Fruit fly (Drosophila melanogaster) whole organism, embryonic: ENCODE measurements around the gene HP1e.
A peak's percentile ranks its signal among the peaks of the same experiment; 100 is the strongest.

Experiments
- Awh ChIP-seq: fragments of 200-800 bp; sonication (Bioruptor generic); IDR thresholded peaks from 2 replicates; pipeline ENCODE4, ENCODE4 v1.3.6; 2022; ENCODE audit warnings: missing biosample characterization, missing genetic modification characterization
- CG10565 ChIP-seq: fragments of 200-800 bp; sonication (Bioruptor generic); optimal IDR thresholded peaks from 3 replicates; lab custom pipeline; 2016; ENCODE audit warnings: missing biosample characterization, mild to moderate bottlenecking, missing genetic modification characterization
- CG11093 ChIP-seq: fragments of 200-800 bp; sonication (Bioruptor generic); IDR thresholded peaks from 3 replicates; pipeline ENCODE4 v1.3.6; 2022; ENCODE audit warnings: missing biosample characterization, missing genetic modification characterization
- CG11247 ChIP-seq: fragments of 200-800 bp; sonication (Bioruptor generic); IDR thresholded peaks from 2 replicates; pipeline ENCODE4 v1.3.6; 2022; ENCODE audit warnings: missing biosample characterization, missing genetic modification characterization
- CG11456 ChIP-seq: fragments of 200-800 bp; sonication (Bioruptor generic); IDR thresholded peaks from 3 replicates; pipeline ENCODE4 v1.3.6; 2022; ENCODE audit warnings: missing biosample characterization, missing genetic modification characterization
- CG12155 ChIP-seq: fragments of 200-800 bp; sonication (Bioruptor generic); optimal IDR thresholded peaks from 3 replicates; lab custom pipeline; 2016; ENCODE audit warnings: missing biosample characterization, missing genetic modification characterization
- CG14667 ChIP-seq: fragments of 200-800 bp; sonication (Bioruptor generic); IDR thresholded peaks from 2 replicates; pipeline ENCODE4 v1.3.6; 2022; ENCODE audit warnings: missing biosample characterization, missing genetic modification characterization
- CG14860 ChIP-seq: fragments of 200-800 bp; sonication (Bioruptor generic); IDR thresholded peaks from 3 replicates; pipeline ENCODE4 v1.3.6; 2022; ENCODE audit warnings: missing biosample characterization, missing genetic modification characterization; ENCODE audit not compliant: partially characterized antibody
- CG1602 ChIP-seq: fragments of 200-800 bp; sonication (Bioruptor generic); optimal IDR thresholded peaks from 3 replicates; lab custom pipeline; 2016; ENCODE audit warnings: missing biosample characterization, missing genetic modification characterization
- CG16813 ChIP-seq: fragments of 200-800 bp; sonication (Bioruptor generic); IDR thresholded peaks from 3 replicates; pipeline ENCODE4 v1.3.6; 2022; ENCODE audit warnings: missing biosample characterization, missing genetic modification characterization; ENCODE audit not compliant: partially characterized antibody
- CG2875 ChIP-seq: fragments of 200-800 bp; sonication (Bioruptor generic); optimal IDR thresholded peaks from 2 replicates; lab custom pipeline; 2017; ENCODE audit warnings: missing biosample characterization, mild to moderate bottlenecking, missing genetic modification characterization, missing genetic modification reagents
- CG32772 ChIP-seq: fragments of 200-800 bp; sonication (Bioruptor generic); IDR thresholded peaks from 2 replicates; pipeline ENCODE4 v1.3.6; 2022; ENCODE audit warnings: missing biosample characterization, missing genetic modification characterization
- CG7928 ChIP-seq: fragments of 200-800 bp; sonication (Bioruptor generic); optimal IDR thresholded peaks from 2 replicates; lab custom pipeline; 2017; ENCODE audit warnings: missing biosample characterization, mild to moderate bottlenecking, missing genetic modification characterization
- CG8290 ChIP-seq, 3 experiments: fragments of 200-800 bp; sonication (Bioruptor generic); optimal IDR thresholded peaks; 2 replicates each; lab custom pipeline; 2016 to 2019; ENCODE audit warnings: missing biosample characterization in 3 of 3, missing genetic modification characterization in 3 of 3, mild to moderate bottlenecking in 2 of 3, moderate library complexity in 1 of 3
- CG9215 ChIP-seq: fragments of 200-800 bp; sonication (Bioruptor generic); IDR thresholded peaks from 2 replicates; pipeline ENCODE4 v1.3.6; 2022; ENCODE audit warnings: missing biosample characterization, missing genetic modification characterization
- CG9609 ChIP-seq: fragments of 200-800 bp; sonication (Bioruptor generic); optimal IDR thresholded peaks from 3 replicates; lab custom pipeline; 2016; ENCODE audit warnings: missing biosample characterization, missing genetic modification characterization
- CHES-1-like ChIP-seq: fragments of 200-800 bp; sonication (Bioruptor generic); optimal IDR thresholded peaks from 2 replicates; lab custom pipeline; 2016; ENCODE audit warnings: missing biosample characterization, missing genetic modification characterization
- Chrac-16 ChIP-seq: fragments of 200-800 bp; sonication (Bioruptor generic); optimal IDR thresholded peaks from 3 replicates; lab custom pipeline; 2016; ENCODE audit warnings: missing biosample characterization, missing genetic modification characterization
- CkIIα-i1 ChIP-seq: fragments of 200-800 bp; sonication (Bioruptor generic); IDR thresholded peaks from 2 replicates; pipeline ENCODE4 v1.3.6; 2022; ENCODE audit warnings: missing biosample characterization, missing genetic modification characterization
- Dip3 ChIP-seq: fragments of 200-800 bp; sonication (Bioruptor generic); optimal IDR thresholded peaks from 3 replicates; lab custom pipeline; 2016; ENCODE audit warnings: missing biosample characterization, missing genetic modification characterization
- E2f1 ChIP-seq: fragments of 200-800 bp; sonication (Bioruptor generic); IDR thresholded peaks from 2 replicates; pipeline ENCODE4 v1.3.6; 2022; ENCODE audit warnings: missing biosample characterization, missing genetic modification characterization
- E2f2 ChIP-seq: fragments of 200-800 bp; sonication (Bioruptor generic); IDR thresholded peaks from 2 replicates; pipeline ENCODE4 v1.3.6; 2022; ENCODE audit warnings: missing biosample characterization, missing genetic modification characterization
- Ets65A ChIP-seq: fragments of 200-800 bp; sonication (Bioruptor generic); peaks from one replicate; lab custom pipeline; 2016; ENCODE audit warnings: missing biosample characterization, missing genetic modification characterization
- HLH4C ChIP-seq: fragments of 200-800 bp; sonication (Bioruptor generic); IDR thresholded peaks from 3 replicates; pipeline ENCODE4 v1.3.6; 2022; ENCODE audit warnings: missing biosample characterization, missing genetic modification characterization; ENCODE audit not compliant: partially characterized antibody
- Hr51 ChIP-seq, 2 experiments: fragments of 200-800 bp; sonication (Bioruptor generic); optimal IDR thresholded peaks; 2 replicates in 1 of 2; 3 replicates in 1 of 2; lab custom pipeline; 2016 to 2018; ENCODE audit warnings: missing biosample characterization in 2 of 2, missing genetic modification characterization in 2 of 2, mild to moderate bottlenecking in 1 of 2, moderate library complexity in 1 of 2
- MBD-R2 ChIP-seq: fragments of 200-800 bp; sonication (Bioruptor generic); IDR thresholded peaks from 2 replicates; pipeline ENCODE4 v1.3.6; 2022; ENCODE audit warnings: missing biosample characterization, missing genetic modification characterization
- Med ChIP-seq: fragments of 200-800 bp; sonication (Bioruptor generic); peaks from one replicate; lab custom pipeline; 2016; ENCODE audit warnings: missing biosample characterization, missing genetic modification characterization, mild to moderate bottlenecking, inconsistent platforms, moderate library complexity
- Neu2 ChIP-seq: fragments of 200-800 bp; sonication (Bioruptor generic); optimal IDR thresholded peaks from 3 replicates; lab custom pipeline; 2016; ENCODE audit warnings: missing biosample characterization, missing genetic modification characterization, borderline replicate concordance
- Stat92E ChIP-seq, 3 experiments: fragments of >200 bp in 2 of 3; fragments of 200-800 bp in 1 of 3; sonication (Bioruptor generic) in 1 of 3; optimal IDR thresholded peaks; 2 replicates each; lab custom pipeline; 2017 to 2019; ENCODE audit warnings: missing biosample characterization in 3 of 3, missing genetic modification characterization in 3 of 3, mild to moderate bottlenecking in 1 of 3, moderate library complexity in 1 of 3
- Xrp1 ChIP-seq: fragments of 200-800 bp; sonication (Bioruptor generic); IDR thresholded peaks from 2 replicates; pipeline ENCODE4 v1.3.6; 2022; ENCODE audit warnings: missing biosample characterization, missing genetic modification characterization
- danr ChIP-seq: fragments of 200-800 bp; sonication (Bioruptor generic); IDR thresholded peaks from 2 replicates; pipeline ENCODE4 v1.3.6; 2022; ENCODE audit warnings: missing biosample characterization, missing genetic modification characterization
- dysf ChIP-seq: fragments of 200-800 bp; sonication (Bioruptor generic); IDR thresholded peaks from 3 replicates; pipeline ENCODE4 v1.3.6; 2022; ENCODE audit warnings: missing biosample characterization, missing genetic modification characterization
- emc ChIP-seq: fragments of 200-800 bp; sonication (Bioruptor generic); optimal IDR thresholded peaks from 2 replicates; lab custom pipeline; 2016; ENCODE audit warnings: missing biosample characterization, missing genetic modification characterization
- esg ChIP-seq: fragments of 200-800 bp; sonication (Bioruptor generic); conservative IDR thresholded peaks from 2 replicates; pipeline ENCODE4 v1.3.6; 2022; ENCODE audit warnings: missing biosample characterization, missing genetic modification characterization
- grau ChIP-seq: fragments of 200-800 bp; optimal IDR thresholded peaks from 3 replicates; lab custom pipeline; 2019; ENCODE audit warnings: missing biosample characterization, mild to moderate bottlenecking, missing genetic modification characterization, moderate library complexity
- jing ChIP-seq: fragments of 200-800 bp; sonication (Bioruptor generic); optimal IDR thresholded peaks from 2 replicates; lab custom pipeline; 2018; ENCODE audit warnings: missing biosample characterization, mild to moderate bottlenecking, missing genetic modification characterization
- klu ChIP-seq: fragments of 200-800 bp; sonication (Bioruptor generic); IDR thresholded peaks from 2 replicates; pipeline ENCODE4 v1.3.6; 2022; ENCODE audit warnings: missing biosample characterization, missing genetic modification characterization
- org-1 ChIP-seq: fragments of 200-800 bp; sonication (Bioruptor generic); optimal IDR thresholded peaks from 2 replicates; lab custom pipeline; 2017; ENCODE audit warnings: missing biosample characterization, missing genetic modification characterization
- peb ChIP-seq: fragments of 200-800 bp; sonication (Bioruptor generic); IDR thresholded peaks from 2 replicates; pipeline ENCODE4 v1.3.6; 2022; ENCODE audit warnings: missing biosample characterization, missing genetic modification characterization
- pfk ChIP-seq: fragments of 200-800 bp; sonication (Bioruptor generic); optimal IDR thresholded peaks from 2 replicates; lab custom pipeline; 2018; ENCODE audit warnings: missing biosample characterization, mild to moderate bottlenecking, missing genetic modification characterization, moderate library complexity
- sim ChIP-seq: fragments of 200-800 bp; sonication (Bioruptor generic); IDR thresholded peaks from 2 replicates; pipeline ENCODE4 v1.3.6; 2022; ENCODE audit warnings: missing biosample characterization, missing genetic modification characterization
- sisA ChIP-seq: fragments of 200-800 bp; sonication (Bioruptor generic); IDR thresholded peaks from 2 replicates; pipeline ENCODE4 v1.3.6; 2022; ENCODE audit warnings: missing biosample characterization, missing genetic modification characterization
- tap ChIP-seq: fragments of 200-800 bp; optimal IDR thresholded peaks from 3 replicates; lab custom pipeline; 2019; ENCODE audit warnings: missing biosample characterization, mild to moderate bottlenecking, missing genetic modification characterization, moderate library complexity
- wdn ChIP-seq: fragments of 200-800 bp; sonication (Bioruptor generic); IDR thresholded peaks from 2 replicates; pipeline ENCODE4 v1.3.6; 2022; ENCODE audit warnings: missing biosample characterization, missing genetic modification characterization
- zen2 ChIP-seq: fragments of 200-800 bp; sonication (Bioruptor generic); IDR thresholded peaks from 3 replicates; pipeline ENCODE4 v1.3.6; 2022; ENCODE audit warnings: missing biosample characterization, missing genetic modification characterization; ENCODE audit not compliant: partially characterized antibody
- zfh1 ChIP-seq: fragments of 200-800 bp; sonication (Bioruptor generic); IDR thresholded peaks from 3 replicates; pipeline ENCODE4 v1.3.6; 2022; ENCODE audit warnings: missing biosample characterization, missing genetic modification characterization

The HP1e gene

dm6 chr3R:9339176-9340075, 17.9 kb downstream of the HP1e start (continued):
- TF ChIP-seq Med (GFP tag; lab: Kevin White, UChicago): peak; percentile 83
- TF ChIP-seq CG14860 (GFP tag; lab: Robert Waterston, UW): no peak
- no peak for TF ChIP-seq dysf (GFP tag; lab: Robert Waterston, UW)
- peak; percentile 60 for TF ChIP-seq org-1 (GFP tag; lab: Kevin White, UChicago)
- TF ChIP-seq CG11093 (GFP tag; lab: Robert Waterston, UW): no peak
- TF ChIP-seq CkIIα-i1 (GFP tag; lab: Robert Waterston, UW): no peak
- peak in 1 of 2 experiments; percentile 70 for TF ChIP-seq Hr51 (GFP tag; optimal IDR thresholded peaks at IDR 0.05; lab: Kevin White, UChicago)
- TF ChIP-seq CHES-1-like (GFP tag; lab: Kevin White, UChicago): no peak
- TF ChIP-seq CG32772 (GFP tag; lab: Robert Waterston, UW): no peak
- no peak for TF ChIP-seq CG16813 (GFP tag; lab: Robert Waterston, UW)
- peak; percentile 40 for TF ChIP-seq CG1602 (GFP tag; lab: Kevin White, UChicago)
- peak; percentile 77 for TF ChIP-seq grau (tag; lab: Kevin White, UChicago)
- TF ChIP-seq Awh (GFP tag; lab: Robert Waterston, UW): peak; percentile 47

dm6 chr3R:9340076-9340315, 18.4 kb downstream of the HP1e start, which contains the start of gene drn:
Gene drn (plus strand): TSS chr3R:9340216.
- TF ChIP-seq CG11456 (no peak), CG14667 (no peak), sim (no peak), Dip3 (no peak), CG11247 (GFP tag; lab: Robert Waterston, UW) (no peak), E2f1 (no peak), CG10565 (GFP tag; lab: Kevin White, UChicago) (no peak), CG7928 (no peak), zen2 (GFP tag; lab: Robert Waterston, UW) (no peak), pfk (no peak), Ets65A (GFP tag; lab: Kevin White, UChicago) (no peak), CG8290 (GFP tag; optimal IDR thresholded peaks at IDR 0.05; lab: Kevin White, UChicago) (no peak), CG8290 (tag; optimal IDR thresholded peaks at IDR 0.05; lab: Kevin White, UChicago) (no peak), zfh1 (GFP tag; lab: Robert Waterston, UW) (no peak), Chrac-16 (no peak)

- TF ChIP-seq sisA (GFP tag; lab: Robert Waterston, UW) (peak; percentile 77), klu (GFP tag; lab: Robert Waterston, UW) (peak; percentile 72), Stat92E (GFP tag; optimal IDR thresholded peaks at IDR 0.05; lab: Kevin White, UChicago) (no peak), CG9609 (GFP tag; lab: Kevin White, UChicago) (peak; percentile 67), tap (tag; lab: Kevin White, UChicago) (peak; percentile 81), esg (GFP tag; lab: Robert Waterston, UW) (peak; percentile 74), Xrp1 (GFP tag; lab: Robert Waterston, UW) (peak; percentile 83; the same call in 1 of the 2 replicates), CG9215 (GFP tag; lab: Robert Waterston, UW) (peak; percentile 81), Neu2 (GFP tag; lab: Kevin White, UChicago) (no peak), wdn (peak; percentile 63), danr (GFP tag; lab: Robert Waterston, UW) (peak; percentile 75; the same call in 1 of the 2 replicates), emc (GFP tag; lab: Kevin White, UChicago) (peak; percentile 23), MBD-R2 (peak; percentile 26; the same call in 1 of the 2 replicates), HLH4C (no peak), peb (GFP tag; lab: Robert Waterston, UW) (peak; percentile 65; the same call in 1 of the 2 replicates), CG12155 (GFP tag; lab: Kevin White, UChicago) (peak; percentile 82), E2f2 (GFP tag; lab: Robert Waterston, UW) (peak; percentile 58; the same call in 1 of the 2 replicates), jing (GFP tag; lab: Kevin White, UChicago) (peak; percentile 59), CG11247 (GFP tag; lab: Robert Waterston, UW) (peak; percentile 57), CG2875 (peak; percentile 78)
Measured at dm6 chr3R:9340425-9341188, 19.0 kb downstream of the HP1e start.
